Fruit fly (Drosophila melanogaster): ENCODE results near the gene CG8565.

- TF ChIP-seq bab1 (GFP tag; optimal IDR thresholded peaks at IDR 0.05) (peak; percentile 52), tj (GFP tag; optimal IDR thresholded peaks at IDR 0.05) (no peak), CG14711 (tag; optimal IDR thresholded peaks at IDR 0.05) (peak; percentile 10), pad (GFP tag; optimal IDR thresholded peaks at IDR 0.05) (no peak), CG11617 (GFP tag; optimal IDR thresholded peaks at IDR 0.05) (no peak), CG7045 (GFP tag; optimal IDR thresholded peaks at IDR 0.05) (no peak), CG12768 (GFP tag; optimal IDR thresholded peaks at IDR 0.05) (no peak), CG7101 (tag; optimal IDR thresholded peaks at IDR 0.05) (peak; percentile 26), kay (GFP tag; ENCODE audit: borderline replicate concordance) (no peak), Clk (GFP tag; optimal IDR thresholded peaks at IDR 0.05) (no peak), ovo (GFP tag; optimal IDR thresholded peaks at IDR 0.05) (no peak)
These were observed 2.2 kb upstream of the CG8565 start, which contains the start of gene Chc for dm6 chrX:15835393-15835792.
